Worm (Caenorhabditis elegans) whole organism, mixed stage, embryonic: Measurements from ENCODE around the gene ceh-16.

ENCODE experiments used
- ces-1 ChIP-seq: fragments of 150-350 bp; optimal IDR thresholded peaks from 2 replicates; lab custom pipeline; 2014; ENCODE audit warnings: missing biosample characterization, missing genetic modification reagents, missing genetic modification characterization
- elt-1 ChIP-seq: sonication (generic microtip); optimal IDR thresholded peaks from 2 replicates; lab custom pipeline; 2017; ENCODE audit warnings: missing genetic modification characterization, mild to moderate bottlenecking, missing compliant biosample characterization, antibody characterized with exemption, moderate library complexity, borderline replicate concordance; ENCODE audit not compliant: insufficient read depth
- ham-2 ChIP-seq: fragments of 200-800 bp; sonication (Bioruptor generic); optimal IDR thresholded peaks from 2 replicates; lab custom pipeline; 2018; ENCODE audit warnings: mild to moderate bottlenecking, missing genetic modification characterization, missing compliant biosample characterization
- lsy-2 ChIP-seq: fragments of 150-350 bp; optimal IDR thresholded peaks from 2 replicates; lab custom pipeline; 2014; ENCODE audit warnings: missing biosample characterization, missing genetic modification characterization
- nhr-12 ChIP-seq: fragments of 150-350 bp; optimal IDR thresholded peaks from 2 replicates; lab custom pipeline; 2014; ENCODE audit warnings: missing biosample characterization, missing genetic modification characterization
- nhr-2 ChIP-seq: fragments of 150-350 bp; optimal IDR thresholded peaks from 2 replicates; lab custom pipeline; 2014; ENCODE audit warnings: missing biosample characterization, missing genetic modification characterization
- nhr-28 ChIP-seq: fragments of 150-350 bp; optimal IDR thresholded peaks from 2 replicates; lab custom pipeline; 2014; ENCODE audit warnings: missing biosample characterization, missing genetic modification characterization
- nhr-76 ChIP-seq: sonication (generic microtip); optimal IDR thresholded peaks from 2 replicates; lab custom pipeline; 2017; ENCODE audit warnings: missing biosample characterization, missing genetic modification characterization
- pha-4 ChIP-seq: fragments of 150-350 bp; optimal IDR thresholded peaks from 2 replicates; lab custom pipeline; 2018; ENCODE audit warnings: missing biosample characterization, missing genetic modification reagents, missing genetic modification characterization
- sptf-1 ChIP-seq: sonication (generic microtip); optimal IDR thresholded peaks from 2 replicates; lab custom pipeline; 2017; ENCODE audit warnings: mild to moderate bottlenecking, missing genetic modification characterization, moderate library complexity, missing compliant biosample characterization
- unc-39 ChIP-seq: fragments of 150-350 bp; optimal IDR thresholded peaks from 2 replicates; lab custom pipeline; 2014; ENCODE audit warnings: missing biosample characterization, missing genetic modification characterization

- TF ChIP-seq ham-2 (GFP tag; lab: Kevin White, UChicago) = no peak
- TF ChIP-seq nhr-12 (tag; lab: Kevin White, UChicago) = no peak
- no peak for TF ChIP-seq nhr-28 (tag; lab: Kevin White, UChicago)
- no peak for TF ChIP-seq unc-39
- TF ChIP-seq lsy-2 (tag; lab: Kevin White, UChicago) = no peak
- TF ChIP-seq pha-4 = no peak
- TF ChIP-seq elt-1 (tag; lab: Kevin White, UChicago) = no peak
- TF ChIP-seq nhr-76 (tag; lab: Kevin White, UChicago) = no peak
- TF ChIP-seq sptf-1 = no peak
- TF ChIP-seq ces-1 (GFP tag; lab: Kevin White, UChicago) = no peak
- no peak for TF ChIP-seq nhr-2 (tag; lab: Kevin White, UChicago)
These were observed 11.3 kb upstream of the ceh-16 start for ce11 chrIII:8611282-8611681.
